Worm (Caenorhabditis elegans) whole organism, L4 larva: ENCODE data around the gene F53A9.1.

Experiments
- egl-27 ChIP-seq: sonication (generic microtip); optimal IDR thresholded peaks from 3 replicates; lab custom pipeline; 2017; ENCODE audit warnings: missing biosample characterization, missing genetic modification reagents, missing genetic modification characterization
- lin-13 ChIP-seq: fragments of 150-350 bp; optimal IDR thresholded peaks from 2 replicates; lab custom pipeline; 2014; ENCODE audit warnings: missing biosample characterization, missing genetic modification reagents, missing genetic modification characterization
- mxl-3 ChIP-seq: fragments of 200-800 bp; sonication (Bioruptor generic); optimal IDR thresholded peaks from 2 replicates; lab custom pipeline; 2018; ENCODE audit warnings: mild to moderate bottlenecking, missing genetic modification characterization, missing compliant biosample characterization
- nhr-6 ChIP-seq: fragments of 150-350 bp; optimal IDR thresholded peaks from 2 replicates; lab custom pipeline; 2014; ENCODE audit warnings: missing biosample characterization, missing genetic modification characterization
- snpc-4 ChIP-seq: fragments of 150-350 bp; optimal IDR thresholded peaks from 2 replicates; lab custom pipeline; 2014; ENCODE audit warnings: missing biosample characterization, missing genetic modification characterization

- no peak for TF ChIP-seq snpc-4
- no peak for TF ChIP-seq nhr-6 (tag; lab: Kevin White, UChicago)
- TF ChIP-seq lin-13 (GFP tag; lab: Kevin White, UChicago) = no peak
- no peak for TF ChIP-seq egl-27
- no peak for TF ChIP-seq mxl-3 (GFP tag; lab: Kevin White, UChicago)
Observed at ce11 chrX:8677873-8678272, 33.5 kb upstream of the F53A9.1 start.
